Worm (Caenorhabditis elegans) whole organism, late embryonic: ENCODE data around the gene fbxb-98.

ENCODE experiments used
- C38D4.7 ChIP-seq: fragments of 200-800 bp; sonication (Bioruptor generic); optimal IDR thresholded peaks from 2 replicates; lab custom pipeline; 2018; ENCODE audit warnings: mild to moderate bottlenecking, missing genetic modification characterization, moderate library complexity, missing compliant biosample characterization
- F13H6.1 ChIP-seq: sonication (generic microtip); optimal IDR thresholded peaks from 2 replicates; lab custom pipeline; 2016; ENCODE audit warnings: missing genetic modification characterization, missing compliant biosample characterization
- K09A11.1 ChIP-seq: sonication (generic microtip); optimal IDR thresholded peaks from 2 replicates; lab custom pipeline; 2017; ENCODE audit warnings: antibody characterized with exemption, mild to moderate bottlenecking, missing genetic modification characterization, missing compliant biosample characterization; ENCODE audit not compliant: insufficient read depth
- ceh-22 ChIP-seq: sonication (generic microtip); optimal IDR thresholded peaks from 2 replicates; lab custom pipeline; 2017; ENCODE audit warnings: missing biosample characterization, missing genetic modification characterization
- ceh-24 ChIP-seq: sonication (generic microtip); optimal IDR thresholded peaks from 2 replicates; lab custom pipeline; 2016; ENCODE audit warnings: mild to moderate bottlenecking, missing genetic modification characterization, missing compliant biosample characterization
- ceh-31 ChIP-seq: sonication (generic microtip); optimal IDR thresholded peaks from 2 replicates; lab custom pipeline; 2016; ENCODE audit warnings: missing genetic modification characterization, missing compliant biosample characterization
- ceh-45 ChIP-seq: fragments of 200-800 bp; sonication (Bioruptor generic); IDR thresholded peaks from 2 replicates; pipeline ENCODE4 v1.3.6; 2022; ENCODE audit warnings: missing genetic modification reagents, missing genetic modification characterization, missing compliant biosample characterization
- ceh-6 ChIP-seq: fragments of 200-800 bp; sonication (Bioruptor generic); optimal IDR thresholded peaks from 2 replicates; lab custom pipeline; 2018; ENCODE audit warnings: mild to moderate bottlenecking, missing genetic modification characterization, missing compliant biosample characterization
- che-1 ChIP-seq: sonication (generic microtip); optimal IDR thresholded peaks from 2 replicates; lab custom pipeline; 2016; ENCODE audit warnings: mild to moderate bottlenecking, missing genetic modification characterization, missing compliant biosample characterization
- elt-2 ChIP-seq: sonication (generic microtip); optimal IDR thresholded peaks from 2 replicates; lab custom pipeline; 2016; ENCODE audit warnings: missing genetic modification reagents, missing genetic modification characterization, missing compliant biosample characterization
- elt-4 ChIP-seq: sonication (generic microtip); optimal IDR thresholded peaks from 2 replicates; lab custom pipeline; 2016; ENCODE audit warnings: missing genetic modification characterization, missing compliant biosample characterization
- fkh-10 ChIP-seq: fragments of 150-350 bp; optimal IDR thresholded peaks from 2 replicates; lab custom pipeline; 2014; ENCODE audit warnings: missing biosample characterization, missing genetic modification reagents, missing genetic modification characterization
- gmeb-2 ChIP-seq: sonication (generic microtip); optimal IDR thresholded peaks from 2 replicates; lab custom pipeline; 2016; ENCODE audit warnings: missing genetic modification characterization, inconsistent platforms, missing compliant biosample characterization
- hlh-30 ChIP-seq: sonication (generic microtip); optimal IDR thresholded peaks from 2 replicates; lab custom pipeline; 2017; ENCODE audit warnings: antibody characterized with exemption, missing genetic modification characterization, missing compliant biosample characterization; ENCODE audit not compliant: insufficient read depth
- hlh-6 ChIP-seq: sonication (generic microtip); optimal IDR thresholded peaks from 2 replicates; lab custom pipeline; 2016; ENCODE audit warnings: missing genotype, missing genetic modification characterization, missing compliant biosample characterization
- nfya-1 ChIP-seq: sonication (generic microtip); optimal IDR thresholded peaks from 2 replicates; lab custom pipeline; 2017; ENCODE audit warnings: missing genetic modification characterization, mild to moderate bottlenecking, missing compliant biosample characterization, antibody characterized with exemption, moderate library complexity
- nhr-11 ChIP-seq: fragments of 150-350 bp; optimal IDR thresholded peaks from 2 replicates; lab custom pipeline; 2014; ENCODE audit warnings: missing biosample characterization, missing genetic modification characterization
- npax-4 ChIP-seq: sonication (generic microtip); optimal IDR thresholded peaks from 2 replicates; lab custom pipeline; 2016; ENCODE audit warnings: missing genetic modification characterization, missing compliant biosample characterization
- odd-2 ChIP-seq: sonication (generic microtip); optimal IDR thresholded peaks from 2 replicates; lab custom pipeline; 2017; ENCODE audit warnings: antibody characterized with exemption, mild to moderate bottlenecking, missing genetic modification characterization, missing compliant biosample characterization
- pag-3 ChIP-seq: sonication (generic microtip); optimal IDR thresholded peaks from 2 replicates; lab custom pipeline; 2016; ENCODE audit warnings: missing compliant biosample characterization, missing genetic modification characterization, borderline replicate concordance
- pat-9 ChIP-seq: fragments of 200-800 bp; sonication (Bioruptor generic); optimal IDR thresholded peaks from 2 replicates; lab custom pipeline; 2018; ENCODE audit warnings: mild to moderate bottlenecking, missing genetic modification characterization, moderate library complexity, missing compliant biosample characterization
- pax-1 ChIP-seq: fragments of 150-350 bp; optimal IDR thresholded peaks from 2 replicates; lab custom pipeline; 2014; ENCODE audit warnings: missing biosample characterization, missing genetic modification characterization
- pha-2 ChIP-seq: sonication (generic microtip); optimal IDR thresholded peaks from 2 replicates; lab custom pipeline; 2017; ENCODE audit warnings: mild to moderate bottlenecking, missing genetic modification characterization, missing compliant biosample characterization
- pha-4 ChIP-seq: fragments of 150-350 bp; optimal IDR thresholded peaks from 2 replicates; lab custom pipeline; 2018; ENCODE audit warnings: missing biosample characterization, missing genetic modification reagents, missing genetic modification characterization
- pqm-1 ChIP-seq: sonication (generic microtip); optimal IDR thresholded peaks from 2 replicates; lab custom pipeline; 2016; ENCODE audit warnings: missing genetic modification characterization, missing compliant biosample characterization
- sox-4 ChIP-seq: sonication (generic microtip); optimal IDR thresholded peaks from 2 replicates; lab custom pipeline; 2017; ENCODE audit warnings: mild to moderate bottlenecking, missing genetic modification characterization, inconsistent platforms, missing compliant biosample characterization
- syd-9 ChIP-seq: sonication (generic microtip); optimal IDR thresholded peaks from 2 replicates; lab custom pipeline; 2016; ENCODE audit warnings: mild to moderate bottlenecking, missing genetic modification characterization, moderate library complexity, missing compliant biosample characterization
- tbx-2 ChIP-seq: sonication (generic microtip); optimal IDR thresholded peaks from 2 replicates; lab custom pipeline; 2016; ENCODE audit warnings: missing genetic modification characterization, missing compliant biosample characterization
- tbx-7 ChIP-seq: sonication (generic microtip); optimal IDR thresholded peaks from 2 replicates; lab custom pipeline; 2016; ENCODE audit warnings: missing genotype, missing genetic modification characterization, missing compliant biosample characterization
- ttx-3 ChIP-seq: sonication (generic microtip); optimal IDR thresholded peaks from 2 replicates; lab custom pipeline; 2016; ENCODE audit warnings: missing genetic modification reagents, missing genetic modification characterization, missing compliant biosample characterization
- unc-3 ChIP-seq, 2 experiments: fragments of 200-800 bp in 1 of 2; sonication (Bioruptor generic) in 1 of 2; sonication (generic microtip) in 1 of 2; conservative IDR thresholded peaks in 1 of 2; optimal IDR thresholded peaks in 1 of 2; 2 replicates each; pipeline versions ENCODE4 v1.3.6 to Lab custom; 2016 to 2022; ENCODE audit warnings: missing compliant biosample characterization in 2 of 2, missing genetic modification characterization in 2 of 2, missing genetic modification reagents in 1 of 2
- unc-42 ChIP-seq: sonication (generic microtip); optimal IDR thresholded peaks from 2 replicates; lab custom pipeline; 2016; ENCODE audit warnings: missing genotype, missing genetic modification characterization, missing compliant biosample characterization
- unc-86 ChIP-seq: sonication (generic microtip); optimal IDR thresholded peaks from 2 replicates; lab custom pipeline; 2016; ENCODE audit warnings: missing genetic modification characterization, missing compliant biosample characterization
- ztf-16 ChIP-seq: sonication (generic microtip); optimal IDR thresholded peaks from 2 replicates; lab custom pipeline; 2017; ENCODE audit warnings: missing genetic modification characterization, missing compliant biosample characterization

fbxb-98 gene

ce11 chrII:1864278-1864677 is 1.8 kb downstream of the fbxb-98 start, which contains the start of gene C16C4.17:
TSS of gene C16C4.17 (plus strand) at chrII:1864578.
- TF ChIP-seq ceh-6 (GFP tag; lab: Kevin White, UChicago) (no peak), che-1 (tag; lab: Kevin White, UChicago) (no peak), tbx-2 (no peak), nhr-11 (tag; lab: Kevin White, UChicago) (no peak), pha-2 (tag; lab: Kevin White, UChicago) (no peak), tbx-7 (tag; lab: Kevin White, UChicago) (no peak), pag-3 (tag; lab: Kevin White, UChicago) (no peak), C38D4.7 (GFP tag; lab: Kevin White, UChicago) (no peak), ztf-16 (tag; lab: Kevin White, UChicago) (no peak), fkh-10 (GFP tag; lab: Kevin White, UChicago) (no peak), ceh-22 (tag; lab: Kevin White, UChicago) (no peak), elt-4 (tag; lab: Kevin White, UChicago) (no peak), gmeb-2 (tag; lab: Kevin White, UChicago) (no peak), pat-9 (tag; lab: Kevin White, UChicago) (no peak), pha-4 (tag; lab: Kevin White, UChicago) (no peak), syd-9 (no peak), F13H6.1 (tag; lab: Kevin White, UChicago) (no peak), sox-4 (tag; lab: Kevin White, UChicago) (no peak), ttx-3 (tag; lab: Kevin White, UChicago) (no peak), nfya-1 (tag; lab: Kevin White, UChicago) (no peak)

ce11 chrII:1865683-1866431 is 3.4 kb downstream of the fbxb-98 start, which contains the start of gene math-15:
TSS of gene math-15 (plus strand) at chrII:1866381.
- TF ChIP-seq elt-2 (tag; lab: Kevin White, UChicago) = peak; percentile 27
- no peak for TF ChIP-seq npax-4

ce11 chrII:1869120-1869519 is 6.7 kb downstream of the fbxb-98 start, which contains the start of gene math-14:
TSS of gene math-14 (plus strand) at chrII:1869420.
- TF ChIP-seq hlh-6 (tag; lab: Kevin White, UChicago) = no peak
- TF ChIP-seq ceh-31 = no peak
- TF ChIP-seq pha-2 (tag; lab: Kevin White, UChicago) = no peak
- TF ChIP-seq ceh-24 (tag; lab: Kevin White, UChicago) = no peak
- no peak for TF ChIP-seq elt-4 (tag; lab: Kevin White, UChicago)
- no peak for TF ChIP-seq pax-1

DNA sequence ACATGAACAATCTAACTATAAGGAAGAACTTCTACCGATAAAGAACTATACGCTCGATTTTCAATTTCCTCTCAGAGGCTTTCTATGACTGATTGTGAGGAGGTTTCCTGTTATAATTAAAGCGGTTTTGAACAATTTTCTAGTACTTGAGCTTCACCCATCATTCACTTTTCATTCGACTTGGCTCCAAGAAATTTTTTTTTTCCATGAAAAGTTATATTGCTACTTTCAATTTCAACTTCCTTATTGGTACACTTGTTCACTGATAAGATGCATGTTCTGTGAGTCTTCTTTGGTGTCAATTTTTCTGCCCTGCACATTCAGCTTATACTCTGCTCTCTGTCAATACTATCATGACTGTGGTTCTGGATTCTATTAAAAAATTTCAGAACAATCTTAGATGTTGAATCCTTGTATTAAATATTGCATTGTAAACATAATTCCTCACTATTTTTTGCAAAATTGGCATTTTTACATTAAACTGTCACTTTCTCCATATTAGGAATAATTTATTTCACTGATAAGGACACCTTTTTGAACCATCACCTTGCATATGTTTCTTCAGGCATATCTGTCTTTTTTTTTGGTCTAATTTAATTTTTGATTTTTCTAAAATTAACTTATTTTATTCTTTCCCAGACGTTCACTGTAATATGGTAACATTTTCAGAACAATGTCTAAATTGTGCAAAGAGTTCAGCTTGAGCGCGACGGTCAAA is 8.6 kb downstream of the fbxb-98 start, which contains the start of gene math-10:
TSS of gene math-10 (plus strand) at position 668 of the 718 bp plus-strand sequence.
- TF ChIP-seq K09A11.1 (tag; lab: Kevin White, UChicago) (no peak), unc-3 (GFP tag; conservative IDR thresholded peaks at IDR 0.05; lab: Robert Waterston, UW) (no peak), unc-3 (tag; optimal IDR thresholded peaks at IDR 0.05; lab: Kevin White, UChicago) (no peak), unc-42 (tag; lab: Kevin White, UChicago) (no peak), che-1 (tag; lab: Kevin White, UChicago) (no peak), fkh-10 (GFP tag; lab: Kevin White, UChicago) (no peak), pat-9 (tag; lab: Kevin White, UChicago) (no peak), F13H6.1 (tag; lab: Kevin White, UChicago) (no peak), sox-4 (tag; lab: Kevin White, UChicago) (no peak), pqm-1 (no peak), ttx-3 (tag; lab: Kevin White, UChicago) (no peak), C38D4.7 (GFP tag; lab: Kevin White, UChicago) (no peak), ceh-45 (no peak), unc-86 (no peak), odd-2 (tag; lab: Kevin White, UChicago) (no peak), hlh-30 (no peak), nhr-11 (tag; lab: Kevin White, UChicago) (no peak)
